Fruit fly (Drosophila melanogaster) whole organism, embryonic: Measurements from ENCODE around the gene Rpt5.

Experiments
- Awh ChIP-seq: fragments of 200-800 bp; sonication (Bioruptor generic); IDR thresholded peaks from 2 replicates; pipeline ENCODE4, ENCODE4 v1.3.6; 2022; ENCODE audit warnings: missing biosample characterization, missing genetic modification characterization
- CG10366 ChIP-seq: fragments of 200-800 bp; sonication (Bioruptor generic); IDR thresholded peaks from 2 replicates; pipeline ENCODE4 v1.3.6; 2022; ENCODE audit warnings: missing biosample characterization, missing genetic modification characterization
- CG11085 ChIP-seq: fragments of 200-800 bp; sonication (Bioruptor generic); IDR thresholded peaks from 2 replicates; pipeline ENCODE4 v1.3.6; 2022; ENCODE audit warnings: missing biosample characterization, missing genetic modification characterization
- CG12659 ChIP-seq: fragments of 200-800 bp; sonication (Bioruptor generic); optimal IDR thresholded peaks from 3 replicates; lab custom pipeline; 2017; ENCODE audit warnings: mild to moderate bottlenecking, missing biosample characterization, missing genetic modification reagents, missing genetic modification characterization
- CG13424 ChIP-seq: fragments of 200-800 bp; sonication (Bioruptor generic); optimal IDR thresholded peaks from 2 replicates; lab custom pipeline; 2019; ENCODE audit warnings: missing biosample characterization, mild to moderate bottlenecking, missing genetic modification characterization, moderate library complexity
- CG14050 ChIP-seq: fragments of 200-800 bp; sonication (Bioruptor generic); IDR thresholded peaks from 3 replicates; pipeline ENCODE4 v1.3.6; 2022; ENCODE audit warnings: missing biosample characterization, missing genetic modification characterization
- CG15269 ChIP-seq: fragments of 200-800 bp; sonication (Bioruptor generic); optimal IDR thresholded peaks from 2 replicates; lab custom pipeline; 2018; ENCODE audit warnings: missing biosample characterization, mild to moderate bottlenecking, missing genetic modification characterization, moderate library complexity
- CG17385 ChIP-seq: fragments of 200-800 bp; sonication (Bioruptor generic); optimal IDR thresholded peaks from 3 replicates; lab custom pipeline; 2018; ENCODE audit warnings: missing biosample characterization, mild to moderate bottlenecking, missing genetic modification characterization
- CG30403 ChIP-seq: fragments of 200-800 bp; sonication (Bioruptor generic); optimal IDR thresholded peaks from 3 replicates; lab custom pipeline; 2016; ENCODE audit warnings: missing biosample characterization, missing genetic modification characterization
- CG3065 ChIP-seq: fragments of 200-800 bp; sonication (Bioruptor generic); optimal IDR thresholded peaks from 2 replicates; lab custom pipeline; 2016; ENCODE audit warnings: missing biosample characterization, missing genetic modification characterization
- CG31224 ChIP-seq: fragments of 200-800 bp; sonication (Bioruptor generic); IDR thresholded peaks from 2 replicates; pipeline ENCODE4 v1.3.6; 2022; ENCODE audit warnings: missing biosample characterization, missing genetic modification characterization
- CG33213 ChIP-seq: fragments of 200-800 bp; sonication (Bioruptor generic); optimal IDR thresholded peaks from 3 replicates; lab custom pipeline; 2016; ENCODE audit warnings: missing biosample characterization, missing genetic modification characterization
- CG3838 ChIP-seq: fragments of 200-800 bp; sonication (Bioruptor generic); optimal IDR thresholded peaks from 3 replicates; lab custom pipeline; 2016; ENCODE audit warnings: missing biosample characterization, missing genetic modification characterization
- CG3847 ChIP-seq: fragments of 200-800 bp; sonication (Bioruptor generic); IDR thresholded peaks from 2 replicates; pipeline ENCODE4 v1.3.6; 2022; ENCODE audit warnings: missing biosample characterization, missing genetic modification characterization
- CG6689 ChIP-seq: fragments of 200-800 bp; sonication (Bioruptor generic); IDR thresholded peaks from 2 replicates; pipeline ENCODE4 v1.3.6; 2022; ENCODE audit warnings: missing biosample characterization, missing genetic modification characterization
- CG6813 ChIP-seq: fragments of 200-800 bp; sonication (Bioruptor generic); optimal IDR thresholded peaks from 2 replicates; lab custom pipeline; 2017; ENCODE audit warnings: missing biosample characterization, missing genetic modification characterization, mild to moderate bottlenecking, moderate library complexity, missing genetic modification reagents
- CG6854 ChIP-seq: fragments of 200-800 bp; sonication (Bioruptor generic); optimal IDR thresholded peaks from 3 replicates; lab custom pipeline; 2017; ENCODE audit warnings: missing biosample characterization, mild to moderate bottlenecking, missing genetic modification characterization
- CG9876 ChIP-seq: fragments of 200-800 bp; sonication (Bioruptor generic); optimal IDR thresholded peaks from 2 replicates; lab custom pipeline; 2016; ENCODE audit warnings: missing biosample characterization, missing genetic modification characterization
- Camta ChIP-seq: fragments of 200-800 bp; sonication (Bioruptor generic); optimal IDR thresholded peaks from 2 replicates; lab custom pipeline; 2016; ENCODE audit warnings: missing biosample characterization, missing genetic modification characterization
- Dll ChIP-seq: fragments of 200-800 bp; sonication (Bioruptor generic); IDR thresholded peaks from 4 replicates; pipeline ENCODE4 v1.3.6; 2022; ENCODE audit warnings: missing biosample characterization, missing genetic modification characterization; ENCODE audit not compliant: partially characterized antibody
- Doc3 ChIP-seq: fragments of 200-800 bp; sonication (Bioruptor generic); IDR thresholded peaks from 3 replicates; pipeline ENCODE4 v1.3.6; 2022; ENCODE audit warnings: missing biosample characterization, missing genetic modification characterization; ENCODE audit not compliant: partially characterized antibody
- Gug ChIP-seq: fragments of 200-800 bp; sonication (Bioruptor generic); IDR thresholded peaks from 4 replicates; pipeline ENCODE4 v1.3.6; 2022; ENCODE audit warnings: missing biosample characterization, missing genetic modification characterization
- Hsf ChIP-seq: fragments of 200-800 bp; sonication (Bioruptor generic); optimal IDR thresholded peaks from 3 replicates; lab custom pipeline; 2016; ENCODE audit warnings: missing biosample characterization, missing genetic modification characterization
- Lim3 ChIP-seq: fragments of 200-800 bp; sonication (Bioruptor generic); IDR thresholded peaks from 2 replicates; pipeline ENCODE4 v1.3.6; 2022; ENCODE audit warnings: missing biosample characterization, missing genetic modification characterization
- Lpt ChIP-seq: fragments of >200 bp; optimal IDR thresholded peaks from 2 replicates; lab custom pipeline; 2018; ENCODE audit warnings: missing biosample characterization, missing genetic modification characterization
- MESR4 ChIP-seq: fragments of 200-800 bp; sonication (Bioruptor generic); optimal IDR thresholded peaks from 2 replicates; lab custom pipeline; 2018; ENCODE audit warnings: missing biosample characterization, mild to moderate bottlenecking, missing genetic modification characterization, moderate library complexity
- Sox102F ChIP-seq: fragments of 200-800 bp; sonication (Bioruptor generic); optimal IDR thresholded peaks from 2 replicates; lab custom pipeline; 2018; ENCODE audit warnings: missing biosample characterization, mild to moderate bottlenecking, missing genetic modification characterization, moderate library complexity
- aop ChIP-seq: fragments of 200-800 bp; sonication (Bioruptor generic); IDR thresholded peaks from 2 replicates; pipeline ENCODE4 v1.3.6; 2022; ENCODE audit warnings: missing biosample characterization, missing genetic modification characterization
- ap ChIP-seq: fragments of 200-800 bp; sonication (Bioruptor generic); IDR thresholded peaks from 2 replicates; pipeline ENCODE4 v1.3.6; 2022; ENCODE audit warnings: missing biosample characterization, missing genetic modification characterization
- bcd ChIP-seq: fragments of 200-800 bp; sonication (Bioruptor generic); optimal IDR thresholded peaks from 2 replicates; lab custom pipeline; 2017; ENCODE audit warnings: missing biosample characterization, mild to moderate bottlenecking, missing genetic modification characterization
- bowl ChIP-seq: fragments of 200-800 bp; sonication (Bioruptor generic); IDR thresholded peaks from 2 replicates; pipeline ENCODE4 v1.3.6; 2022; ENCODE audit warnings: missing biosample characterization, missing genetic modification characterization
- cg ChIP-seq: fragments of 200-800 bp; sonication (Bioruptor generic); optimal IDR thresholded peaks from 3 replicates; lab custom pipeline; 2019; ENCODE audit warnings: missing biosample characterization, mild to moderate bottlenecking, missing genetic modification characterization, moderate library complexity
- dpn ChIP-seq, 2 experiments: fragments of 200-800 bp; sonication (Bioruptor generic); optimal IDR thresholded peaks; 3 replicates each; lab custom pipeline; 2016; ENCODE audit warnings: missing biosample characterization in 2 of 2, missing genetic modification characterization in 2 of 2
- emc ChIP-seq: fragments of 200-800 bp; sonication (Bioruptor generic); optimal IDR thresholded peaks from 2 replicates; lab custom pipeline; 2016; ENCODE audit warnings: missing biosample characterization, missing genetic modification characterization
- fd102C ChIP-seq: fragments of 200-800 bp; sonication (Bioruptor generic); optimal IDR thresholded peaks from 2 replicates; lab custom pipeline; 2018; ENCODE audit warnings: missing biosample characterization, mild to moderate bottlenecking, missing genetic modification characterization, moderate library complexity
- grau ChIP-seq: fragments of 200-800 bp; optimal IDR thresholded peaks from 3 replicates; lab custom pipeline; 2019; ENCODE audit warnings: missing biosample characterization, mild to moderate bottlenecking, missing genetic modification characterization, moderate library complexity
- grn ChIP-seq: fragments of 200-800 bp; sonication (Bioruptor generic); optimal IDR thresholded peaks from 3 replicates; lab custom pipeline; 2017; ENCODE audit warnings: missing biosample characterization, missing genetic modification characterization
- hbn ChIP-seq: fragments of 200-800 bp; sonication (Bioruptor generic); IDR thresholded peaks from 2 replicates; pipeline ENCODE4 v1.3.6; 2022; ENCODE audit warnings: missing biosample characterization, missing genetic modification characterization; ENCODE audit not compliant: partially characterized antibody
- her ChIP-seq: fragments of 200-800 bp; sonication (Bioruptor generic); optimal IDR thresholded peaks from 2 replicates; lab custom pipeline; 2016; ENCODE audit warnings: missing biosample characterization, missing genetic modification characterization
- kni ChIP-seq: fragments of 200-800 bp; sonication (Bioruptor generic); optimal IDR thresholded peaks from 3 replicates; lab custom pipeline; 2017; ENCODE audit warnings: mild to moderate bottlenecking, missing biosample characterization, missing genetic modification reagents, missing genetic modification characterization
- lola ChIP-seq, 3 experiments: fragments of >200 bp in 2 of 3; fragments of 200-800 bp in 1 of 3; sonication (Bioruptor generic) in 1 of 3; optimal IDR thresholded peaks; 2 replicates each; lab custom pipeline; 2017 to 2019; ENCODE audit warnings: missing biosample characterization in 3 of 3, missing genetic modification characterization in 3 of 3, mild to moderate bottlenecking in 1 of 3, moderate library complexity in 1 of 3
- mld ChIP-seq: fragments of 200-800 bp; sonication (Bioruptor generic); IDR thresholded peaks from 3 replicates; pipeline ENCODE4 v1.3.6; 2022; ENCODE audit warnings: missing biosample characterization, missing genetic modification characterization; ENCODE audit not compliant: partially characterized antibody
- org-1 ChIP-seq: fragments of 200-800 bp; sonication (Bioruptor generic); optimal IDR thresholded peaks from 2 replicates; lab custom pipeline; 2017; ENCODE audit warnings: missing biosample characterization, missing genetic modification characterization
- p53 ChIP-seq: fragments of 200-800 bp; sonication (Bioruptor generic); optimal IDR thresholded peaks from 2 replicates; lab custom pipeline; 2016; ENCODE audit warnings: missing biosample characterization, missing genetic modification characterization
- pfk ChIP-seq: fragments of 200-800 bp; sonication (Bioruptor generic); optimal IDR thresholded peaks from 2 replicates; lab custom pipeline; 2018; ENCODE audit warnings: missing biosample characterization, mild to moderate bottlenecking, missing genetic modification characterization, moderate library complexity
- pita ChIP-seq: fragments of 200-800 bp; sonication (Bioruptor generic); optimal IDR thresholded peaks from 2 replicates; lab custom pipeline; 2017; ENCODE audit warnings: missing biosample characterization, mild to moderate bottlenecking, missing genetic modification characterization
- sc ChIP-seq, 3 experiments: fragments of >200 bp in 2 of 3; fragments of 200-800 bp in 1 of 3; sonication (Bioruptor generic) in 1 of 3; optimal IDR thresholded peaks; 2 replicates in 2 of 3; 3 replicates in 1 of 3; lab custom pipeline; 2017; ENCODE audit warnings: mild to moderate bottlenecking in 1 of 3, missing biosample characterization in 1 of 3, missing genetic modification characterization in 1 of 3, missing genetic modification reagents in 1 of 3
- sens-2 ChIP-seq: fragments of 200-800 bp; sonication (Bioruptor generic); IDR thresholded peaks from 2 replicates; pipeline ENCODE4 v1.3.6; 2022; ENCODE audit warnings: missing biosample characterization, missing genetic modification characterization
- sima ChIP-seq: fragments of 200-800 bp; sonication (Bioruptor generic); optimal IDR thresholded peaks from 2 replicates; lab custom pipeline; 2016; ENCODE audit warnings: missing biosample characterization, missing genetic modification characterization
- sna ChIP-seq: fragments of 200-800 bp; sonication (Bioruptor generic); IDR thresholded peaks from 2 replicates; pipeline ENCODE4 v1.3.6; 2022; ENCODE audit warnings: missing biosample characterization, missing genetic modification characterization; ENCODE audit not compliant: partially characterized antibody
- toy ChIP-seq: fragments of 200-800 bp; sonication (Bioruptor generic); IDR thresholded peaks from 2 replicates; pipeline ENCODE4 v1.3.6; 2022; ENCODE audit warnings: missing biosample characterization, missing genetic modification characterization

Rpt5 gene

DNA sequence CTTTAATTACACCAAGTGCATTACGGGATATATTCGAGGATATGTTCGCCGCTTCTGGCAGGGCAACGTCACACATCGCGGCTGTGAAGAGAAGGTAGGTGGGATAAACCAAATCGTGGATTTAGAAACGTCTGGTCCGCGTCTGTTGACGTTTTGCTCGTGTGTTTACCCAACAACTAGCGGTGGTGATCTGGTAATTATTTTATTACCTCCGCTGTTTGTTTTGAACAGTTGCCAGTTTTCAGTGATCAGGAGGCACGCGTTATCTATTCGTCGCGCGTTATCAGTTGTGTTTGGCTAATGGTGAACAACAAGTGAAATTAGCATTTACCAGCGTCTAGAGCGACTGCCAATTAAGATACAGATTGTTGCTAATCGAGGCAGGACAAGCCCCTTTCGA is 23.6 kb upstream of the Rpt5 start (continued):
- peak; percentile 43 for TF ChIP-seq grn (GFP tag; lab: Kevin White, UChicago)
- TF ChIP-seq org-1 (GFP tag; lab: Kevin White, UChicago): peak; percentile 34
- TF ChIP-seq CG11085 (GFP tag; lab: Robert Waterston, UW): no peak
- TF ChIP-seq CG33213 (GFP tag; lab: Kevin White, UChicago): no peak
- TF ChIP-seq Dll: no peak
- peak; percentile 27 for TF ChIP-seq CG15269 (tag; lab: Kevin White, UChicago)
- no peak for TF ChIP-seq p53 (GFP tag; lab: Kevin White, UChicago)
- no peak for TF ChIP-seq CG13424
- TF ChIP-seq mld (GFP tag; lab: Robert Waterston, UW): no peak
- no peak for TF ChIP-seq grau (tag; lab: Kevin White, UChicago)
- TF ChIP-seq MESR4 (GFP tag; lab: Kevin White, UChicago): no peak
- TF ChIP-seq CG3838 (GFP tag; lab: Kevin White, UChicago): no peak
- TF ChIP-seq Camta (GFP tag; lab: Kevin White, UChicago): no peak
- no peak for TF ChIP-seq Doc3
- TF ChIP-seq CG31224 (GFP tag; lab: Robert Waterston, UW): no peak
- TF ChIP-seq Awh (GFP tag; lab: Robert Waterston, UW): no peak; the same call in 1 of the 2 replicates
- TF ChIP-seq kni: no peak
- peak; percentile 45 for TF ChIP-seq CG17385 (GFP tag; lab: Kevin White, UChicago)
- TF ChIP-seq Sox102F (GFP tag; lab: Kevin White, UChicago): no peak
- no peak for TF ChIP-seq CG3065
- no peak for TF ChIP-seq Lpt (GFP tag; lab: Kevin White, UChicago)
- no peak for TF ChIP-seq sna
- no peak for TF ChIP-seq pita (GFP tag; lab: Kevin White, UChicago)
- TF ChIP-seq bowl (GFP tag; lab: Robert Waterston, UW): no peak
- peak in 1 of 2 experiments; percentile 26 for TF ChIP-seq dpn (GFP tag; optimal IDR thresholded peaks at IDR 0.05; lab: Kevin White, UChicago)
- TF ChIP-seq CG3847 (GFP tag; lab: Robert Waterston, UW): no peak
- no peak for TF ChIP-seq cg
- no peak for TF ChIP-seq CG9876
- no peak for TF ChIP-seq Hsf (GFP tag; lab: Kevin White, UChicago)
- TF ChIP-seq Lim3 (GFP tag; lab: Robert Waterston, UW): no peak
- no peak for TF ChIP-seq CG30403 (GFP tag; lab: Kevin White, UChicago)
- TF ChIP-seq CG10366 (GFP tag; lab: Robert Waterston, UW): no peak
- TF ChIP-seq CG6854 (GFP tag; lab: Kevin White, UChicago): peak; percentile 55
- no peak for TF ChIP-seq fd102C (GFP tag; lab: Kevin White, UChicago)
- TF ChIP-seq pfk (GFP tag; lab: Kevin White, UChicago): peak; percentile 69
- TF ChIP-seq bcd: peak; percentile 12
- TF ChIP-seq toy (GFP tag; lab: Robert Waterston, UW): no peak
- no peak for TF ChIP-seq lola (GFP tag; optimal IDR thresholded peaks at IDR 0.05; lab: Kevin White, UChicago)
- TF ChIP-seq CG14050 (GFP tag; lab: Robert Waterston, UW): no peak
- no peak for TF ChIP-seq CG6689
- no peak for TF ChIP-seq sens-2 (GFP tag; lab: Robert Waterston, UW)
- TF ChIP-seq her: peak; percentile 16
- no peak for TF ChIP-seq aop (GFP tag; lab: Robert Waterston, UW)
- no peak for TF ChIP-seq ap (GFP tag; lab: Robert Waterston, UW)
- TF ChIP-seq Gug (GFP tag; lab: Robert Waterston, UW): no peak
- peak; percentile 86 for TF ChIP-seq CG6813 (GFP tag; lab: Kevin White, UChicago)
- peak; percentile 29 for TF ChIP-seq CG12659 (GFP tag; lab: Kevin White, UChicago)
- no peak for TF ChIP-seq sima (GFP tag; lab: Kevin White, UChicago)
- no peak for TF ChIP-seq emc (GFP tag; lab: Kevin White, UChicago)
- no peak for TF ChIP-seq hbn (GFP tag; lab: Robert Waterston, UW)
- no peak for TF ChIP-seq sc (optimal IDR thresholded peaks at IDR 0.05; lab: Kevin White, UChicago)
- no peak for TF ChIP-seq sc (GFP tag; optimal IDR thresholded peaks at IDR 0.05; lab: Kevin White, UChicago)
